Fruit fly (Drosophila melanogaster) whole organism, embryonic: Measurements from ENCODE around the gene CG14234.

Source experiments
- CG11696 ChIP-seq: fragments of 200-800 bp; sonication (Bioruptor generic); IDR thresholded peaks from 2 replicates; pipeline ENCODE4 v1.3.6; 2022; ENCODE audit warnings: missing biosample characterization, missing genetic modification characterization
- CG12104 ChIP-seq: fragments of 200-800 bp; sonication (Bioruptor generic); optimal IDR thresholded peaks from 3 replicates; lab custom pipeline; 2016; ENCODE audit warnings: missing biosample characterization, missing genetic modification characterization
- CG13123 ChIP-seq: fragments of 200-800 bp; sonication (Bioruptor generic); optimal IDR thresholded peaks from 2 replicates; lab custom pipeline; 2016; ENCODE audit warnings: missing biosample characterization, missing genetic modification characterization
- CG13287 ChIP-seq: fragments of 200-800 bp; sonication (Bioruptor generic); IDR thresholded peaks from 2 replicates; pipeline ENCODE4 v1.3.6; 2022; ENCODE audit warnings: missing biosample characterization, missing genetic modification characterization; ENCODE audit not compliant: partially characterized antibody
- CG17568 ChIP-seq: fragments of 200-800 bp; sonication (Bioruptor generic); optimal IDR thresholded peaks from 2 replicates; lab custom pipeline; 2018; ENCODE audit warnings: missing biosample characterization, mild to moderate bottlenecking, missing genetic modification characterization, moderate library complexity
- CG17829 ChIP-seq: fragments of 200-800 bp; optimal IDR thresholded peaks from 2 replicates; lab custom pipeline; 2019; ENCODE audit warnings: missing biosample characterization, mild to moderate bottlenecking, missing genetic modification characterization, moderate library complexity
- CG18262 ChIP-seq: fragments of 200-800 bp; optimal IDR thresholded peaks from 3 replicates; lab custom pipeline; 2019; ENCODE audit warnings: missing biosample characterization, mild to moderate bottlenecking, missing genetic modification characterization, moderate library complexity
- CG1832 ChIP-seq: fragments of 200-800 bp; sonication (Bioruptor generic); optimal IDR thresholded peaks from 2 replicates; lab custom pipeline; 2017; ENCODE audit warnings: missing biosample characterization, mild to moderate bottlenecking, missing genetic modification characterization, inconsistent platforms
- CG34422 ChIP-seq: fragments of 200-800 bp; sonication (Bioruptor generic); IDR thresholded peaks from 3 replicates; pipeline ENCODE4 v1.3.6; 2022; ENCODE audit warnings: missing biosample characterization, missing genetic modification characterization
- CG6272 ChIP-seq: fragments of 200-800 bp; sonication (Bioruptor generic); IDR thresholded peaks from 2 replicates; pipeline ENCODE4 v1.3.6; 2022; ENCODE audit warnings: missing biosample characterization, missing genetic modification characterization
- CG6654 ChIP-seq: fragments of 200-800 bp; sonication (Bioruptor generic); optimal IDR thresholded peaks from 2 replicates; lab custom pipeline; 2017; ENCODE audit warnings: missing biosample characterization, mild to moderate bottlenecking, missing genetic modification characterization
- CG6689 ChIP-seq: fragments of 200-800 bp; sonication (Bioruptor generic); IDR thresholded peaks from 2 replicates; pipeline ENCODE4 v1.3.6; 2022; ENCODE audit warnings: missing biosample characterization, missing genetic modification characterization
- CHES-1-like ChIP-seq: fragments of 200-800 bp; sonication (Bioruptor generic); optimal IDR thresholded peaks from 2 replicates; lab custom pipeline; 2016; ENCODE audit warnings: missing biosample characterization, missing genetic modification characterization
- CkIIα-i1 ChIP-seq: fragments of 200-800 bp; sonication (Bioruptor generic); IDR thresholded peaks from 2 replicates; pipeline ENCODE4 v1.3.6; 2022; ENCODE audit warnings: missing biosample characterization, missing genetic modification characterization
- D ChIP-seq, 2 experiments: fragments of 200-800 bp in 1 of 2; fragments of >200 bp in 1 of 2; sonication (Bioruptor generic) in 1 of 2; optimal IDR thresholded peaks; 2 replicates in 1 of 2; 3 replicates in 1 of 2; lab custom pipeline; 2017; ENCODE audit warnings: mild to moderate bottlenecking in 1 of 2, missing biosample characterization in 1 of 2, missing genetic modification characterization in 1 of 2, missing genetic modification reagents in 1 of 2
- Dek ChIP-seq: fragments of 200-800 bp; sonication (Bioruptor generic); optimal IDR thresholded peaks from 3 replicates; lab custom pipeline; 2019; ENCODE audit warnings: missing biosample characterization, mild to moderate bottlenecking, missing genetic modification characterization, moderate library complexity
- E2f2 ChIP-seq: fragments of 200-800 bp; sonication (Bioruptor generic); IDR thresholded peaks from 2 replicates; pipeline ENCODE4 v1.3.6; 2022; ENCODE audit warnings: missing biosample characterization, missing genetic modification characterization
- Elba2 ChIP-seq: fragments of 200-800 bp; sonication (Bioruptor generic); optimal IDR thresholded peaks from 3 replicates; lab custom pipeline; 2016; ENCODE audit warnings: missing biosample characterization, missing genetic modification characterization
- Fer1 ChIP-seq: fragments of 200-800 bp; sonication (Bioruptor generic); optimal IDR thresholded peaks from 2 replicates; lab custom pipeline; 2017; ENCODE audit warnings: missing biosample characterization, mild to moderate bottlenecking, missing genetic modification characterization
- Hmr ChIP-seq: fragments of 200-800 bp; sonication (Bioruptor generic); optimal IDR thresholded peaks from 3 replicates; lab custom pipeline; 2017; ENCODE audit warnings: mild to moderate bottlenecking, missing biosample characterization, missing genetic modification reagents, missing genetic modification characterization
- Hr39 ChIP-seq: fragments of >200 bp; optimal IDR thresholded peaks from 2 replicates; lab custom pipeline; 2017
- Hr51 ChIP-seq, 2 experiments: fragments of 200-800 bp; sonication (Bioruptor generic); optimal IDR thresholded peaks; 2 replicates in 1 of 2; 3 replicates in 1 of 2; lab custom pipeline; 2016 to 2018; ENCODE audit warnings: missing biosample characterization in 2 of 2, missing genetic modification characterization in 2 of 2, mild to moderate bottlenecking in 1 of 2, moderate library complexity in 1 of 2
- Mes4 ChIP-seq: fragments of 200-800 bp; sonication (Bioruptor generic); optimal IDR thresholded peaks from 2 replicates; lab custom pipeline; 2016; ENCODE audit warnings: missing biosample characterization, missing genetic modification characterization
- NFAT ChIP-seq: fragments of 200-800 bp; sonication (Bioruptor generic); IDR thresholded peaks from 2 replicates; pipeline ENCODE4 v1.3.6; 2022; ENCODE audit warnings: missing biosample characterization, missing genetic modification characterization
- Oli ChIP-seq: fragments of 200-800 bp; sonication (Bioruptor generic); optimal IDR thresholded peaks from 2 replicates; lab custom pipeline; 2018; ENCODE audit warnings: missing biosample characterization, mild to moderate bottlenecking, missing genetic modification characterization, moderate library complexity
- Sry-δ ChIP-seq: fragments of 200-800 bp; sonication (Bioruptor generic); optimal IDR thresholded peaks from 2 replicates; lab custom pipeline; 2016; ENCODE audit warnings: missing biosample characterization, missing genetic modification characterization
- Taf1 ChIP-seq: fragments of 200-800 bp; sonication (Bioruptor generic); IDR thresholded peaks from 2 replicates; pipeline ENCODE4 v1.3.6; 2022; ENCODE audit warnings: missing biosample characterization, missing genetic modification characterization
- abd-A ChIP-seq: fragments of 200-800 bp; sonication (Bioruptor generic); optimal IDR thresholded peaks from 3 replicates; lab custom pipeline; 2019; ENCODE audit warnings: missing biosample characterization, mild to moderate bottlenecking, missing genetic modification characterization, moderate library complexity
- ato ChIP-seq: fragments of 200-800 bp; sonication (Bioruptor generic); IDR thresholded peaks from 2 replicates; pipeline ENCODE4 v1.3.6; 2022; ENCODE audit warnings: missing biosample characterization, missing genetic modification characterization; ENCODE audit not compliant: partially characterized antibody
- bigmax ChIP-seq: fragments of 200-800 bp; sonication (Bioruptor generic); optimal IDR thresholded peaks from 2 replicates; lab custom pipeline; 2018; ENCODE audit warnings: missing biosample characterization, mild to moderate bottlenecking, missing genetic modification characterization
- dmrt99B ChIP-seq: fragments of 200-800 bp; sonication (Bioruptor generic); optimal IDR thresholded peaks from 2 replicates; lab custom pipeline; 2018; ENCODE audit warnings: missing biosample characterization, mild to moderate bottlenecking, missing genetic modification characterization, moderate library complexity
- dpn ChIP-seq, 2 experiments: fragments of 200-800 bp; sonication (Bioruptor generic); optimal IDR thresholded peaks; 3 replicates each; lab custom pipeline; 2016; ENCODE audit warnings: missing biosample characterization in 2 of 2, missing genetic modification characterization in 2 of 2
- esg ChIP-seq: fragments of 200-800 bp; sonication (Bioruptor generic); conservative IDR thresholded peaks from 2 replicates; pipeline ENCODE4 v1.3.6; 2022; ENCODE audit warnings: missing biosample characterization, missing genetic modification characterization
- fd64A ChIP-seq: fragments of 200-800 bp; sonication (Bioruptor generic); optimal IDR thresholded peaks from 3 replicates; lab custom pipeline; 2018; ENCODE audit warnings: missing biosample characterization, mild to moderate bottlenecking, missing genetic modification characterization
- gfzf ChIP-seq: fragments of 200-800 bp; sonication (Bioruptor generic); optimal IDR thresholded peaks from 2 replicates; lab custom pipeline; 2016; ENCODE audit warnings: missing biosample characterization, mild to moderate bottlenecking, missing genetic modification characterization, moderate library complexity
- gro ChIP-seq: fragments of 200-800 bp; sonication (Bioruptor generic); optimal IDR thresholded peaks from 2 replicates; lab custom pipeline; 2016; ENCODE audit warnings: missing biosample characterization, missing genetic modification characterization
- hkb ChIP-seq, 2 experiments: fragments of 200-800 bp in 1 of 2; fragments of >200 bp in 1 of 2; sonication (Bioruptor generic) in 1 of 2; IDR thresholded peaks in 1 of 2; optimal IDR thresholded peaks in 1 of 2; 2 replicates each; pipeline versions ENCODE4 v1.3.6 to Lab custom; 2017 to 2022; ENCODE audit warnings: missing biosample characterization in 1 of 2, missing genetic modification characterization in 1 of 2
- klu ChIP-seq: fragments of 200-800 bp; sonication (Bioruptor generic); IDR thresholded peaks from 2 replicates; pipeline ENCODE4 v1.3.6; 2022; ENCODE audit warnings: missing biosample characterization, missing genetic modification characterization
- mam ChIP-seq: fragments of 200-800 bp; sonication (Bioruptor generic); optimal IDR thresholded peaks from 3 replicates; lab custom pipeline; 2016; ENCODE audit warnings: missing biosample characterization, missing genetic modification characterization
- p53 ChIP-seq: fragments of 200-800 bp; sonication (Bioruptor generic); optimal IDR thresholded peaks from 2 replicates; lab custom pipeline; 2016; ENCODE audit warnings: missing biosample characterization, missing genetic modification characterization
- run ChIP-seq: fragments of 200-800 bp; sonication (Bioruptor generic); optimal IDR thresholded peaks from 3 replicates; lab custom pipeline; 2018; ENCODE audit warnings: missing biosample characterization, mild to moderate bottlenecking, missing genetic modification characterization
- sisA ChIP-seq: fragments of 200-800 bp; sonication (Bioruptor generic); IDR thresholded peaks from 2 replicates; pipeline ENCODE4 v1.3.6; 2022; ENCODE audit warnings: missing biosample characterization, missing genetic modification characterization
- ssp ChIP-seq: fragments of 200-800 bp; sonication (Bioruptor generic); IDR thresholded peaks from 2 replicates; pipeline ENCODE4 v1.3.6; 2022; ENCODE audit warnings: missing biosample characterization, missing genetic modification characterization
- usp ChIP-seq: fragments of >200 bp; optimal IDR thresholded peaks from 2 replicates; lab custom pipeline; 2017; ENCODE audit warnings: missing biosample characterization, missing genetic modification characterization
- vvl ChIP-seq: fragments of 200-800 bp; sonication (Bioruptor generic); IDR thresholded peaks from 2 replicates; pipeline ENCODE4 v1.3.6; 2022; ENCODE audit warnings: missing biosample characterization, missing genetic modification characterization
- zf30C ChIP-seq: fragments of 200-800 bp; sonication (Bioruptor generic); optimal IDR thresholded peaks from 3 replicates; lab custom pipeline; 2018; ENCODE audit warnings: missing biosample characterization, mild to moderate bottlenecking, missing genetic modification characterization

Gene CG14234

DNA sequence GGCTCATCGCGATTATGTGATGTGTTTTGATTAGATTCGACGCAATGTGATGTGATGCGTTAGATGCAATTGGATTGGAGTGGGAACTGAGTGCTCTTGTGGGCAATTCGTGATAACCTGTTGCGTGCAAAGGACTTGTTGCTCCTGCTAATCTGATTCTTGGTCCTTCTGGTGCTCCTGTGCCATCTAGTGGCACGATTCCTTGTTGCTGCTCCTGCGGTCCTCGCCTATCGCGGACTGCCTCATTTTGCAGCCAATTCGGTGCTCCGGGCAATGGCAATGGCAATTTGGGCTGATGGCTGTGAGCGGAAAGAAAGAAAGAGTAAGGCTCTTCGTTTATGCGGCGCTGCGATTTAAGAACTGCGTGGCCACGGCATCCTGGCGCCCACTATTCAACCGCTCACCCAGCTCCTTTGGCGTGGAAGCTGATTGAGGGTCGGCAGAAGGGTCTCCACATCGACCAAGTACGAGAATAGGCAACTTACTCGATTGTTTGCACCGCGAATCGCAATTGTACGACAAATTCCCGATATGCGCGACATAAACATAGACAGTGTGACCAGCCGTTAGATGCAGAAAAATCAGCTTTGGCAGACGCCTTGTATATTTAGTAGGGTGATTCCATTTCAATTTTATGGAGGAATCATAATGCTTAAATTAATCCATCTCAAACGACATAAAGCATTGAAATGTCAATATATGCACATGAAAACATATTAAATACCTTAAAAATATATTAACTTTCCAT, 42.2 kb upstream of the CG14234 start, which contains the start of gene Mer (continued):
- TF ChIP-seq Elba2, result peak; percentile 44
- TF ChIP-seq CG6272 (GFP tag; lab: Robert Waterston, UW), result peak; percentile 54; the same call in 1 of the 2 replicates
- no peak for TF ChIP-seq ato (GFP tag; lab: Robert Waterston, UW)
- TF ChIP-seq usp (GFP tag; lab: Kevin White, UChicago), result no peak
- peak; percentile 56 for TF ChIP-seq CG6654 (GFP tag; lab: Kevin White, UChicago)
- peak; percentile 84 for TF ChIP-seq dmrt99B (tag; lab: Kevin White, UChicago)
- TF ChIP-seq vvl (GFP tag; lab: Robert Waterston, UW), result peak; percentile 82
- peak; percentile 86 to 88 for TF ChIP-seq dpn (GFP tag; optimal IDR thresholded peaks at IDR 0.05; lab: Kevin White, UChicago)
- TF ChIP-seq mam (GFP tag; lab: Kevin White, UChicago), result peak; percentile 89
- TF ChIP-seq NFAT, result peak; percentile 48
- TF ChIP-seq Mes4 (GFP tag; lab: Kevin White, UChicago), result peak; percentile 71
- TF ChIP-seq abd-A (tag; lab: Kevin White, UChicago), result no peak
- peak; percentile 52 for TF ChIP-seq run (tag; lab: Kevin White, UChicago)
- TF ChIP-seq fd64A (GFP tag; lab: Kevin White, UChicago), result peak; percentile 62
- no peak for TF ChIP-seq bigmax (GFP tag; lab: Kevin White, UChicago)
- TF ChIP-seq CHES-1-like (GFP tag; lab: Kevin White, UChicago), result peak; percentile 80
- peak; percentile 88 for TF ChIP-seq CG34422 (GFP tag; lab: Robert Waterston, UW)
- peak; percentile 6 for TF ChIP-seq CG12104 (GFP tag; lab: Kevin White, UChicago)

DNA sequence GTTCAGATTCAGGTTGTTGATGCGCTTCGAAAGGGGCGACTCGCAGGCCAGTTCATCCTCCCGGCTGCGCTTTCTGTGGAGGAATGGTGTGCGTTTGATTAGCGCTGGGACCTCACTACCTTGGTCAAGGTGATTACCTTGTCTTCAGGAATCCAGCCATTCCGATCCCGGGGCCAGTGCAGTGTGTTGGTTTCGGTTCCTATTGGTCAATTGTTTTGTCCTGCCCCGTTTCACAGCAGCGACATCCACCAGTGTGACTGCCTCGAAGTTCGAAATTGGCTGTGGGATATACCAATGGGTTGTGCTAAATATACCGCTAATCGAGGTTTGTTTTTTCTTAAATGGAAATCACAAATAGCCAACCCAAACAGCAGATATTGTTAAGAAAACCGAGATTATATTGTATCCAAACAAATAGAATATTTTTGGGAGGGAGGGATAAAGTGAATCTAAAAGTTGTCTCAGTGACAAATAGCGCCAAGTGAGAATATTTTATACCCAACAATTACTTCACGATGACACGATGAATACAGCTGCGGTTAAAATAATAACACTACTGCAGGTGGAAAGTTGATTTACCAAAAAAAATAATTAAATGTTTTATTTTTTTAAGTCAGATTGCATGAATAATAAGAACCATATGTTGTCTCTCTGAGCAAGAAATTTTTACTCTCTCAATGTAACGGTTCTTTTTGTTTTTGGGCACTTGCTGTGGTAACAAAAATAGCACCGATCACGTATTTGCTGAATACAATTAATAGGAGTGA, 40.4 kb upstream of the CG14234 start, which contains the start of gene CG14229:
Gene CG14229 (minus strand): TSS at position 459 of the 767 bp plus-strand sequence.
- TF ChIP-seq Hmr (no peak), NFAT (no peak), CG17829 (tag; lab: Kevin White, UChicago) (no peak), Sry-δ (peak; percentile 3), ssp (no peak; the same call in 1 of the 2 replicates), CG13123 (no peak), klu (no peak), CG18262 (tag; lab: Kevin White, UChicago) (peak; percentile 8), Fer1 (GFP tag; lab: Kevin White, UChicago) (no peak), CkIIα-i1 (GFP tag; lab: Robert Waterston, UW) (no peak), D (optimal IDR thresholded peaks at IDR 0.05; lab: Kevin White, UChicago) (no peak), D (GFP tag; optimal IDR thresholded peaks at IDR 0.05; lab: Kevin White, UChicago) (no peak), E2f2 (no peak), CG6689 (GFP tag; lab: Robert Waterston, UW) (peak; percentile 77), hkb (optimal IDR thresholded peaks at IDR 0.05; lab: Kevin White, UChicago) (no peak), hkb (GFP tag; IDR thresholded peaks at IDR 0.05; lab: Robert Waterston, UW) (0 out of 2 replicates have a peak, but pooled peaks have one; percentile 26), CG1832 (no peak), CG17568 (no peak), gfzf (GFP tag; lab: Kevin White, UChicago) (peak; percentile 69), esg (GFP tag; lab: Robert Waterston, UW) (no peak), Dek (tag; lab: Kevin White, UChicago) (no peak), p53 (GFP tag; lab: Kevin White, UChicago) (no peak), Oli (tag; lab: Kevin White, UChicago) (no peak), Taf1 (GFP tag; lab: Robert Waterston, UW) (no peak), Hr51 (GFP tag; optimal IDR thresholded peaks at IDR 0.05; lab: Kevin White, UChicago) (peak in 1 of 2 experiments; percentile 18), CG11696 (GFP tag; lab: Robert Waterston, UW) (peak; percentile 82), zf30C (GFP tag; lab: Kevin White, UChicago) (no peak), gro (no peak), CG13287 (GFP tag; lab: Robert Waterston, UW) (peak; percentile 27; the same call in 1 of the 2 replicates), sisA (GFP tag; lab: Robert Waterston, UW) (peak; percentile 44), Hr39 (no peak)
